Fruit fly (Drosophila melanogaster): Measurements from ENCODE around the gene mira.

The mira gene

dm6 chr3R:19902328-19902727 lies 32.6 kb downstream of the mira start (continued):
- no peak for TF ChIP-seq Chrac-16 (GFP tag; optimal IDR thresholded peaks at IDR 0.05)
- TF ChIP-seq p53 (GFP tag; optimal IDR thresholded peaks at IDR 0.05), result no peak
- no peak for TF ChIP-seq CG15073 (GFP tag; optimal IDR thresholded peaks at IDR 0.05)
- no peak for TF ChIP-seq ato (GFP tag; IDR thresholded peaks at IDR 0.05; ENCODE audit: partially characterized antibody)
- TF ChIP-seq CG18764 (GFP tag; optimal IDR thresholded peaks at IDR 0.05), result no peak
- TF ChIP-seq Dip3 (GFP tag; optimal IDR thresholded peaks at IDR 0.05), result no peak
- no peak for TF ChIP-seq her (GFP tag; optimal IDR thresholded peaks at IDR 0.05)
- no peak for TF ChIP-seq seq (GFP tag; IDR thresholded peaks at IDR 0.05)
- no peak for TF ChIP-seq Trl (optimal IDR thresholded peaks at IDR 0.05)
- TF ChIP-seq Trl (GFP tag; optimal IDR thresholded peaks at IDR 0.05), result no peak
- TF ChIP-seq CG4707 (GFP tag; optimal IDR thresholded peaks at IDR 0.05), result no peak
- TF ChIP-seq cas (GFP tag; IDR thresholded peaks at IDR 0.05), result no peak
- no peak for TF ChIP-seq onecut (GFP tag; IDR thresholded peaks at IDR 0.05)
- no peak for TF ChIP-seq crc (GFP tag; optimal IDR thresholded peaks at IDR 0.05)
- no peak for TF ChIP-seq Sry-δ (GFP tag; optimal IDR thresholded peaks at IDR 0.05)
- no peak for TF ChIP-seq CG15696 (tag; optimal IDR thresholded peaks at IDR 0.05)
- TF ChIP-seq CG7839 (tag; optimal IDR thresholded peaks at IDR 0.05), result no peak
- no peak for TF ChIP-seq bbx (GFP tag; IDR thresholded peaks at IDR 0.05; ENCODE audit: partially characterized antibody)
- no peak for TF ChIP-seq Deaf1 (tag; optimal IDR thresholded peaks at IDR 0.05)
- TF ChIP-seq CG5953 (GFP tag; IDR thresholded peaks at IDR 0.05), result no peak
- TF ChIP-seq HLH3B (GFP tag; IDR thresholded peaks at IDR 0.05), result no peak
- TF ChIP-seq Dfd (GFP tag; optimal IDR thresholded peaks at IDR 0.05), result no peak
- TF ChIP-seq CG7271 (tag; optimal IDR thresholded peaks at IDR 0.05), result no peak
- peak; percentile 65; the same call in 1 of the 2 replicates for TF ChIP-seq CG14014 (GFP tag; IDR thresholded peaks at IDR 0.05)
- TF ChIP-seq CG11695 (GFP tag; IDR thresholded peaks at IDR 0.05), result no peak
- peak; percentile 28 for TF ChIP-seq Elba2 (GFP tag; optimal IDR thresholded peaks at IDR 0.05)
- TF ChIP-seq CG6765 (GFP tag; optimal IDR thresholded peaks at IDR 0.05), result no peak
- TF ChIP-seq TFAM (GFP tag; optimal IDR thresholded peaks at IDR 0.05), result no peak
- TF ChIP-seq dan (GFP tag; IDR thresholded peaks at IDR 0.05), result no peak
- TF ChIP-seq CG11093 (GFP tag; IDR thresholded peaks at IDR 0.05), result no peak
- TF ChIP-seq shn (GFP tag; optimal IDR thresholded peaks at IDR 0.05), result no peak
- TF ChIP-seq Hey (tag; optimal IDR thresholded peaks at IDR 0.05), result no peak
- TF ChIP-seq dpn (GFP tag; optimal IDR thresholded peaks at IDR 0.05), result peak in 1 of 2 experiments; percentile 20
- TF ChIP-seq da (GFP tag; optimal IDR thresholded peaks at IDR 0.05), result no peak
- peak; percentile 13 for TF ChIP-seq CG10543 (GFP tag; optimal IDR thresholded peaks at IDR 0.05)
- TF ChIP-seq wdn (GFP tag; IDR thresholded peaks at IDR 0.05), result no peak
- no peak for TF ChIP-seq repo (GFP tag; optimal IDR thresholded peaks at IDR 0.05)
- no peak for TF ChIP-seq tll (GFP tag; optimal IDR thresholded peaks at IDR 0.05)
- no peak for TF ChIP-seq mam (GFP tag; optimal IDR thresholded peaks at IDR 0.05)
- TF ChIP-seq CG4360 (GFP tag; IDR thresholded peaks at IDR 0.05), result no peak
- no peak for TF ChIP-seq Optix (GFP tag; IDR thresholded peaks at IDR 0.05)
- TF ChIP-seq sens-2 (GFP tag; IDR thresholded peaks at IDR 0.05), result no peak
- no peak for TF ChIP-seq croc (GFP tag; conservative IDR thresholded peaks at IDR 0.05)
- 0 out of 3 replicates have a peak, but pooled peaks have one; percentile 22 for TF ChIP-seq sr (GFP tag; IDR thresholded peaks at IDR 0.05)
- no peak for TF ChIP-seq sima (GFP tag; optimal IDR thresholded peaks at IDR 0.05)
- TF ChIP-seq CG14050 (GFP tag; IDR thresholded peaks at IDR 0.05), result no peak
- TF ChIP-seq zen (tag; optimal IDR thresholded peaks at IDR 0.05), result no peak
- TF ChIP-seq CG6813 (GFP tag; optimal IDR thresholded peaks at IDR 0.05), result no peak
- TF ChIP-seq CG9932 (GFP tag; IDR thresholded peaks at IDR 0.05), result peak; percentile 35
- TF ChIP-seq Rfx (GFP tag; IDR thresholded peaks at IDR 0.05), result peak; percentile 75
- no peak for TF ChIP-seq dmrt11E (tag; optimal IDR thresholded peaks at IDR 0.05)
- no peak for TF ChIP-seq CG6272 (GFP tag; IDR thresholded peaks at IDR 0.05)
- TF ChIP-seq trh (GFP tag; optimal IDR thresholded peaks at IDR 0.05), result no peak
